Fruit fly (Drosophila melanogaster) whole organism, adult: Measurements from ENCODE around the gene CG15864.

Experiments
- CG11617 ChIP-seq: fragments of 200-800 bp; sonication (Bioruptor generic); optimal IDR thresholded peaks from 2 replicates; lab custom pipeline; 2017; ENCODE audit warnings: mild to moderate bottlenecking, missing biosample characterization, missing genetic modification reagents, missing genetic modification characterization
- CG12768 ChIP-seq: fragments of 200-800 bp; sonication (Bioruptor generic); optimal IDR thresholded peaks from 2 replicates; lab custom pipeline; 2017; ENCODE audit warnings: missing biosample characterization, missing genetic modification characterization, mild to moderate bottlenecking, moderate library complexity, missing genetic modification reagents
- CG14711 ChIP-seq: fragments of 200-800 bp; sonication (Bioruptor generic); optimal IDR thresholded peaks from 2 replicates; lab custom pipeline; 2018; ENCODE audit warnings: missing biosample characterization, mild to moderate bottlenecking, missing genetic modification characterization, moderate library complexity
- CG1620 ChIP-seq: fragments of 200-800 bp; sonication (Bioruptor generic); optimal IDR thresholded peaks from 2 replicates; lab custom pipeline; 2016; ENCODE audit warnings: missing biosample characterization, missing genetic modification characterization
- CG33017 ChIP-seq: fragments of 200-800 bp; sonication (Bioruptor generic); optimal IDR thresholded peaks from 2 replicates; lab custom pipeline; 2018; ENCODE audit warnings: missing biosample characterization, mild to moderate bottlenecking, missing genetic modification characterization, moderate library complexity
- CG5204 ChIP-seq: fragments of 200-800 bp; sonication (Bioruptor generic); optimal IDR thresholded peaks from 2 replicates; lab custom pipeline; 2016; ENCODE audit warnings: missing biosample characterization, missing genetic modification characterization
- CG7045 ChIP-seq: fragments of 200-800 bp; sonication (Bioruptor generic); optimal IDR thresholded peaks from 2 replicates; lab custom pipeline; 2017; ENCODE audit warnings: missing biosample characterization, mild to moderate bottlenecking, missing genetic modification characterization
- CG7101 ChIP-seq: fragments of 200-800 bp; sonication (Bioruptor generic); optimal IDR thresholded peaks from 2 replicates; lab custom pipeline; 2018; ENCODE audit warnings: missing biosample characterization, mild to moderate bottlenecking, missing genetic modification characterization, moderate library complexity
- Clk ChIP-seq: fragments of 200-800 bp; sonication (Bioruptor generic); optimal IDR thresholded peaks from 2 replicates; lab custom pipeline; 2017; ENCODE audit warnings: missing biosample characterization, missing genetic modification characterization
- Crg-1 ChIP-seq: fragments of 200-800 bp; sonication (Bioruptor generic); optimal IDR thresholded peaks from 2 replicates; lab custom pipeline; 2016; ENCODE audit warnings: missing biosample characterization, missing genetic modification characterization
- Hr96 ChIP-seq: fragments of 200-800 bp; sonication (Bioruptor generic); optimal IDR thresholded peaks from 2 replicates; lab custom pipeline; 2016; ENCODE audit warnings: missing biosample characterization, missing genetic modification characterization
- Mnt ChIP-seq: fragments of 200-800 bp; sonication (Bioruptor generic); optimal IDR thresholded peaks from 2 replicates; lab custom pipeline; 2016; ENCODE audit warnings: missing biosample characterization, mild to moderate bottlenecking, missing genetic modification characterization
- bab1 ChIP-seq: fragments of 200-800 bp; sonication (Bioruptor generic); optimal IDR thresholded peaks from 3 replicates; lab custom pipeline; 2019; ENCODE audit warnings: missing biosample characterization, mild to moderate bottlenecking, missing genetic modification characterization, moderate library complexity
- cic ChIP-seq: fragments of 200-800 bp; sonication (Bioruptor generic); optimal IDR thresholded peaks from 2 replicates; lab custom pipeline; 2017; ENCODE audit warnings: missing biosample characterization, mild to moderate bottlenecking, missing genetic modification characterization, moderate library complexity
- cnc ChIP-seq, 2 experiments: fragments of >200 bp; optimal IDR thresholded peaks; 2 replicates each; lab custom pipeline; 2017
- kay ChIP-seq: fragments of 200-800 bp; sonication (Bioruptor generic); peaks from one replicate; lab custom pipeline; 2016; ENCODE audit warnings: missing biosample characterization, missing genetic modification characterization, borderline replicate concordance
- ovo ChIP-seq: fragments of 200-800 bp; sonication (Bioruptor generic); optimal IDR thresholded peaks from 2 replicates; lab custom pipeline; 2016; ENCODE audit warnings: missing biosample characterization, missing genetic modification characterization
- pad ChIP-seq: fragments of 200-800 bp; sonication (Bioruptor generic); optimal IDR thresholded peaks from 3 replicates; lab custom pipeline; 2017; ENCODE audit warnings: missing biosample characterization, missing genetic modification characterization, mild to moderate bottlenecking, moderate library complexity, missing genetic modification reagents
- tj ChIP-seq: fragments of 200-800 bp; sonication (Bioruptor generic); optimal IDR thresholded peaks from 3 replicates; lab custom pipeline; 2017; ENCODE audit warnings: missing biosample characterization, mild to moderate bottlenecking, missing genetic modification characterization, moderate library complexity
- toe ChIP-seq: fragments of 200-800 bp; sonication (Bioruptor generic); optimal IDR thresholded peaks from 2 replicates; lab custom pipeline; 2016; ENCODE audit warnings: missing biosample characterization, missing genetic modification characterization

The CG15864 gene

dm6 chr3R:8272573-8273165, 24.4 kb downstream of the CG15864 start:
- no peak for TF ChIP-seq kay
- TF ChIP-seq CG5204: no peak
- TF ChIP-seq ovo (GFP tag; lab: Kevin White, UChicago): no peak
- no peak for TF ChIP-seq tj (GFP tag; lab: Kevin White, UChicago)
- TF ChIP-seq Mnt (GFP tag; lab: Kevin White, UChicago): no peak
- no peak for TF ChIP-seq toe

- no peak for TF ChIP-seq CG1620 (GFP tag; lab: Kevin White, UChicago)
- no peak for TF ChIP-seq CG14711 (tag; lab: Kevin White, UChicago)
- no peak for TF ChIP-seq Crg-1 (GFP tag; lab: Kevin White, UChicago)
- no peak for TF ChIP-seq Hr96
- no peak for TF ChIP-seq CG5204
- TF ChIP-seq tj (GFP tag; lab: Kevin White, UChicago): no peak
- TF ChIP-seq pad (GFP tag; lab: Kevin White, UChicago): no peak
- TF ChIP-seq cic (GFP tag; lab: Kevin White, UChicago): no peak
- no peak for TF ChIP-seq CG11617 (GFP tag; lab: Kevin White, UChicago)
- TF ChIP-seq bab1 (GFP tag; lab: Kevin White, UChicago): no peak
- TF ChIP-seq CG7101: no peak
- TF ChIP-seq CG33017: no peak
- no peak for TF ChIP-seq CG7045 (GFP tag; lab: Kevin White, UChicago)
- no peak for TF ChIP-seq toe
- TF ChIP-seq CG12768 (GFP tag; lab: Kevin White, UChicago): no peak
- TF ChIP-seq ovo (GFP tag; lab: Kevin White, UChicago): no peak
- no peak for TF ChIP-seq Mnt (GFP tag; lab: Kevin White, UChicago)
- TF ChIP-seq kay: no peak
- TF ChIP-seq Clk: no peak
Measured at dm6 chr3R:8275031-8275430, 26.8 kb downstream of the CG15864 start.

- TF ChIP-seq CG12768 (GFP tag; lab: Kevin White, UChicago) (no peak), pad (GFP tag; lab: Kevin White, UChicago) (no peak), CG1620 (GFP tag; lab: Kevin White, UChicago) (no peak), CG7045 (GFP tag; lab: Kevin White, UChicago) (no peak), Hr96 (no peak), ovo (GFP tag; lab: Kevin White, UChicago) (no peak), CG11617 (GFP tag; lab: Kevin White, UChicago) (no peak), CG7101 (no peak), CG5204 (no peak), Clk (no peak), bab1 (GFP tag; lab: Kevin White, UChicago) (no peak), CG33017 (no peak)
Measured at dm6 chr3R:8277494-8278293, 29.5 kb downstream of the CG15864 start, which contains the start of gene ato. ato (plus strand) TSS chr3R:8278052.

dm6 chr3R:8279970-8280369, 31.7 kb downstream of the CG15864 start:
- TF ChIP-seq Mnt (GFP tag; lab: Kevin White, UChicago): no peak
- TF ChIP-seq CG12768 (GFP tag; lab: Kevin White, UChicago): no peak
- no peak for TF ChIP-seq CG11617 (GFP tag; lab: Kevin White, UChicago)
- no peak for TF ChIP-seq bab1 (GFP tag; lab: Kevin White, UChicago)
- no peak for TF ChIP-seq CG1620 (GFP tag; lab: Kevin White, UChicago)

- no peak for TF ChIP-seq cic (GFP tag; lab: Kevin White, UChicago)
- TF ChIP-seq CG1620 (GFP tag; lab: Kevin White, UChicago): no peak
- TF ChIP-seq CG11617 (GFP tag; lab: Kevin White, UChicago): no peak
- TF ChIP-seq CG14711 (tag; lab: Kevin White, UChicago): no peak
- no peak for TF ChIP-seq cnc (optimal IDR thresholded peaks at IDR 0.05; lab: Kevin White, UChicago)
- no peak for TF ChIP-seq tj (GFP tag; lab: Kevin White, UChicago)
- no peak for TF ChIP-seq Clk
- no peak for TF ChIP-seq pad (GFP tag; lab: Kevin White, UChicago)
- TF ChIP-seq CG7045 (GFP tag; lab: Kevin White, UChicago): no peak
- TF ChIP-seq Mnt (GFP tag; lab: Kevin White, UChicago): no peak
- TF ChIP-seq CG7101: no peak
- no peak for TF ChIP-seq CG12768 (GFP tag; lab: Kevin White, UChicago)
- no peak for TF ChIP-seq Crg-1 (GFP tag; lab: Kevin White, UChicago)
Measured at dm6 chr3R:8282727-8283126, 34.5 kb downstream of the CG15864 start.

dm6 chr3R:8284234-8284633, 36.0 kb downstream of the CG15864 start:
- TF ChIP-seq tj (GFP tag; lab: Kevin White, UChicago): no peak
- TF ChIP-seq CG11617 (GFP tag; lab: Kevin White, UChicago): no peak
- no peak for TF ChIP-seq CG14711 (tag; lab: Kevin White, UChicago)
